Fruit fly (Drosophila melanogaster) whole organism, embryonic: ENCODE data around the gene pes.

Experiments
- Abd-B ChIP-seq: fragments of 200-800 bp; sonication (Bioruptor generic); optimal IDR thresholded peaks from 2 replicates; lab custom pipeline; 2018; ENCODE audit warnings: missing biosample characterization, mild to moderate bottlenecking, missing genetic modification characterization, moderate library complexity
- Atf-2 ChIP-seq: fragments of 200-800 bp; sonication (Bioruptor generic); optimal IDR thresholded peaks from 2 replicates; lab custom pipeline; 2016; ENCODE audit warnings: missing biosample characterization, missing genetic modification characterization
- CG10543 ChIP-seq: fragments of 200-800 bp; sonication (Bioruptor generic); optimal IDR thresholded peaks from 3 replicates; lab custom pipeline; 2017; ENCODE audit warnings: missing biosample characterization, mild to moderate bottlenecking, missing genetic modification characterization, moderate library complexity
- CG11085 ChIP-seq: fragments of 200-800 bp; sonication (Bioruptor generic); IDR thresholded peaks from 2 replicates; pipeline ENCODE4 v1.3.6; 2022; ENCODE audit warnings: missing biosample characterization, missing genetic modification characterization
- CG12219 ChIP-seq: fragments of 200-800 bp; sonication (Bioruptor generic); optimal IDR thresholded peaks from 3 replicates; lab custom pipeline; 2018; ENCODE audit warnings: missing biosample characterization, mild to moderate bottlenecking, missing genetic modification characterization
- CG12942 ChIP-seq: fragments of 200-800 bp; sonication (Bioruptor generic); optimal IDR thresholded peaks from 3 replicates; lab custom pipeline; 2016; ENCODE audit warnings: missing biosample characterization, missing genetic modification characterization
- CG1647 ChIP-seq: fragments of 200-800 bp; sonication (Bioruptor generic); optimal IDR thresholded peaks from 3 replicates; lab custom pipeline; 2016; ENCODE audit warnings: missing biosample characterization, missing genetic modification characterization
- CG17186 ChIP-seq: fragments of 200-800 bp; sonication (Bioruptor generic); optimal IDR thresholded peaks from 3 replicates; lab custom pipeline; 2017; ENCODE audit warnings: missing biosample characterization, missing genetic modification reagents, missing genetic modification characterization
- CG17359 ChIP-seq: fragments of 200-800 bp; sonication (Bioruptor generic); optimal IDR thresholded peaks from 3 replicates; lab custom pipeline; 2018; ENCODE audit warnings: missing biosample characterization, mild to moderate bottlenecking, missing genetic modification characterization, moderate library complexity
- CG30020 ChIP-seq: fragments of 200-800 bp; optimal IDR thresholded peaks from 2 replicates; lab custom pipeline; 2019; ENCODE audit warnings: missing biosample characterization, mild to moderate bottlenecking, missing genetic modification characterization, moderate library complexity
- CG3838 ChIP-seq: fragments of 200-800 bp; sonication (Bioruptor generic); optimal IDR thresholded peaks from 3 replicates; lab custom pipeline; 2016; ENCODE audit warnings: missing biosample characterization, missing genetic modification characterization
- CG4730 ChIP-seq: fragments of 200-800 bp; sonication (Bioruptor generic); IDR thresholded peaks from 2 replicates; pipeline ENCODE4 v1.3.6; 2022; ENCODE audit warnings: missing biosample characterization, missing genetic modification characterization
- CG6175 ChIP-seq: fragments of 200-800 bp; sonication (Bioruptor generic); IDR thresholded peaks from 3 replicates; pipeline ENCODE4 v1.3.6; 2022; ENCODE audit warnings: missing biosample characterization, missing genetic modification characterization
- CG6813 ChIP-seq: fragments of 200-800 bp; sonication (Bioruptor generic); optimal IDR thresholded peaks from 2 replicates; lab custom pipeline; 2017; ENCODE audit warnings: missing biosample characterization, missing genetic modification characterization, mild to moderate bottlenecking, moderate library complexity, missing genetic modification reagents
- CG7556 ChIP-seq: fragments of 200-800 bp; sonication (Bioruptor generic); optimal IDR thresholded peaks from 2 replicates; lab custom pipeline; 2017; ENCODE audit warnings: missing biosample characterization, mild to moderate bottlenecking, missing genetic modification characterization
- CG8944 ChIP-seq: fragments of 200-800 bp; sonication (Bioruptor generic); optimal IDR thresholded peaks from 3 replicates; lab custom pipeline; 2016; ENCODE audit warnings: missing biosample characterization, missing genetic modification characterization
- CG9609 ChIP-seq: fragments of 200-800 bp; sonication (Bioruptor generic); optimal IDR thresholded peaks from 3 replicates; lab custom pipeline; 2016; ENCODE audit warnings: missing biosample characterization, missing genetic modification characterization
- CG9817 ChIP-seq: fragments of 200-800 bp; sonication (Bioruptor generic); optimal IDR thresholded peaks from 2 replicates; lab custom pipeline; 2018; ENCODE audit warnings: missing biosample characterization, mild to moderate bottlenecking, missing genetic modification characterization, moderate library complexity
- CG9876 ChIP-seq: fragments of 200-800 bp; sonication (Bioruptor generic); optimal IDR thresholded peaks from 2 replicates; lab custom pipeline; 2016; ENCODE audit warnings: missing biosample characterization, missing genetic modification characterization
- Chrac-16 ChIP-seq: fragments of 200-800 bp; sonication (Bioruptor generic); optimal IDR thresholded peaks from 3 replicates; lab custom pipeline; 2016; ENCODE audit warnings: missing biosample characterization, missing genetic modification characterization
- Dek ChIP-seq: fragments of 200-800 bp; sonication (Bioruptor generic); optimal IDR thresholded peaks from 3 replicates; lab custom pipeline; 2019; ENCODE audit warnings: missing biosample characterization, mild to moderate bottlenecking, missing genetic modification characterization, moderate library complexity
- Dip2 ChIP-seq: fragments of 200-800 bp; sonication (Bioruptor generic); IDR thresholded peaks from 2 replicates; pipeline ENCODE4 v1.3.6; 2022; ENCODE audit warnings: missing biosample characterization, missing genetic modification characterization
- Hey ChIP-seq: fragments of 200-800 bp; sonication (Bioruptor generic); optimal IDR thresholded peaks from 3 replicates; lab custom pipeline; 2018; ENCODE audit warnings: missing biosample characterization, mild to moderate bottlenecking, missing genetic modification characterization
- Max ChIP-seq: fragments of 200-800 bp; sonication (Bioruptor generic); optimal IDR thresholded peaks from 2 replicates; lab custom pipeline; 2016; ENCODE audit warnings: missing biosample characterization, mild to moderate bottlenecking, missing genetic modification characterization
- Myb ChIP-seq: fragments of 200-800 bp; sonication (Bioruptor generic); optimal IDR thresholded peaks from 2 replicates; lab custom pipeline; 2016; ENCODE audit warnings: missing biosample characterization, missing genetic modification characterization
- NC2α ChIP-seq: fragments of 200-800 bp; sonication (Bioruptor generic); optimal IDR thresholded peaks from 2 replicates; lab custom pipeline; 2016; ENCODE audit warnings: missing biosample characterization, missing genetic modification characterization
- NFAT ChIP-seq: fragments of 200-800 bp; sonication (Bioruptor generic); IDR thresholded peaks from 2 replicates; pipeline ENCODE4 v1.3.6; 2022; ENCODE audit warnings: missing biosample characterization, missing genetic modification characterization
- Poxn ChIP-seq: fragments of 200-800 bp; sonication (Bioruptor generic); IDR thresholded peaks from 2 replicates; pipeline ENCODE4 v1.3.6; 2022; ENCODE audit warnings: missing biosample characterization, missing genetic modification characterization
- Ravus ChIP-seq: fragments of 200-800 bp; sonication (Bioruptor generic); IDR thresholded peaks from 2 replicates; pipeline ENCODE4 v1.3.6; 2022; ENCODE audit warnings: missing biosample characterization, missing genetic modification characterization
- Rfx ChIP-seq: fragments of 200-800 bp; sonication (Bioruptor generic); IDR thresholded peaks from 2 replicates; pipeline ENCODE4 v1.3.6; 2022; ENCODE audit warnings: missing biosample characterization, missing genetic modification characterization
- Sox102F ChIP-seq: fragments of 200-800 bp; sonication (Bioruptor generic); optimal IDR thresholded peaks from 2 replicates; lab custom pipeline; 2018; ENCODE audit warnings: missing biosample characterization, mild to moderate bottlenecking, missing genetic modification characterization, moderate library complexity
- Usf ChIP-seq: fragments of 200-800 bp; sonication (Bioruptor generic); optimal IDR thresholded peaks from 2 replicates; lab custom pipeline; 2017; ENCODE audit warnings: missing genotype, missing biosample characterization, missing genetic modification characterization
- Xbp1 ChIP-seq: fragments of 200-800 bp; sonication (Bioruptor generic); optimal IDR thresholded peaks from 3 replicates; lab custom pipeline; 2016; ENCODE audit warnings: missing biosample characterization, mild to moderate bottlenecking, missing genetic modification characterization
- amos ChIP-seq: fragments of 200-800 bp; sonication (Bioruptor generic); IDR thresholded peaks from 2 replicates; pipeline ENCODE4 v1.3.6; 2022; ENCODE audit warnings: missing biosample characterization, missing genetic modification characterization; ENCODE audit not compliant: partially characterized antibody
- ato ChIP-seq: fragments of 200-800 bp; sonication (Bioruptor generic); IDR thresholded peaks from 2 replicates; pipeline ENCODE4 v1.3.6; 2022; ENCODE audit warnings: missing biosample characterization, missing genetic modification characterization; ENCODE audit not compliant: partially characterized antibody
- bbx ChIP-seq: fragments of 200-800 bp; sonication (Bioruptor generic); IDR thresholded peaks from 2 replicates; pipeline ENCODE4 v1.3.6; 2022; ENCODE audit warnings: missing biosample characterization, missing genetic modification characterization; ENCODE audit not compliant: partially characterized antibody
- bcd ChIP-seq: fragments of 200-800 bp; sonication (Bioruptor generic); optimal IDR thresholded peaks from 2 replicates; lab custom pipeline; 2017; ENCODE audit warnings: missing biosample characterization, mild to moderate bottlenecking, missing genetic modification characterization
- chm ChIP-seq: fragments of 200-800 bp; sonication (Bioruptor generic); IDR thresholded peaks from 2 replicates; pipeline ENCODE4 v1.3.6; 2022; ENCODE audit warnings: missing biosample characterization, missing genetic modification characterization
- dati ChIP-seq: fragments of 200-800 bp; sonication (Bioruptor generic); IDR thresholded peaks from 2 replicates; pipeline ENCODE4 v1.3.6; 2022; ENCODE audit warnings: missing biosample characterization, missing genetic modification characterization
- dm ChIP-seq: fragments of 200-800 bp; sonication (Bioruptor generic); optimal IDR thresholded peaks from 3 replicates; lab custom pipeline; 2016; ENCODE audit warnings: missing biosample characterization, missing genetic modification characterization
- fu2 ChIP-seq: fragments of 200-800 bp; sonication (Bioruptor generic); optimal IDR thresholded peaks from 2 replicates; lab custom pipeline; 2016; ENCODE audit warnings: missing biosample characterization, missing genetic modification characterization
- h ChIP-seq: fragments of >200 bp; optimal IDR thresholded peaks from 2 replicates; lab custom pipeline; 2017
- her ChIP-seq: fragments of 200-800 bp; sonication (Bioruptor generic); optimal IDR thresholded peaks from 2 replicates; lab custom pipeline; 2016; ENCODE audit warnings: missing biosample characterization, missing genetic modification characterization
- lbe ChIP-seq: fragments of 200-800 bp; sonication (Bioruptor generic); optimal IDR thresholded peaks from 2 replicates; lab custom pipeline; 2016; ENCODE audit warnings: missing biosample characterization, mild to moderate bottlenecking, missing genetic modification characterization
- odd ChIP-seq: fragments of 200-800 bp; sonication (Bioruptor generic); optimal IDR thresholded peaks from 2 replicates; lab custom pipeline; 2017; ENCODE audit warnings: missing biosample characterization, mild to moderate bottlenecking, missing genetic modification characterization
- p53 ChIP-seq: fragments of 200-800 bp; sonication (Bioruptor generic); optimal IDR thresholded peaks from 2 replicates; lab custom pipeline; 2016; ENCODE audit warnings: missing biosample characterization, missing genetic modification characterization
- schlank ChIP-seq: fragments of 200-800 bp; sonication (Bioruptor generic); optimal IDR thresholded peaks from 2 replicates; lab custom pipeline; 2018; ENCODE audit warnings: missing biosample characterization, mild to moderate bottlenecking, missing genetic modification characterization
- sim ChIP-seq: fragments of 200-800 bp; sonication (Bioruptor generic); IDR thresholded peaks from 2 replicates; pipeline ENCODE4 v1.3.6; 2022; ENCODE audit warnings: missing biosample characterization, missing genetic modification characterization
- tgo ChIP-seq: fragments of 200-800 bp; sonication (Bioruptor generic); IDR thresholded peaks from 3 replicates; pipeline ENCODE4 v1.3.6; 2022; ENCODE audit warnings: missing biosample characterization, missing genetic modification characterization
- zf30C ChIP-seq: fragments of 200-800 bp; sonication (Bioruptor generic); optimal IDR thresholded peaks from 3 replicates; lab custom pipeline; 2018; ENCODE audit warnings: missing biosample characterization, mild to moderate bottlenecking, missing genetic modification characterization

Gene pes

DNA sequence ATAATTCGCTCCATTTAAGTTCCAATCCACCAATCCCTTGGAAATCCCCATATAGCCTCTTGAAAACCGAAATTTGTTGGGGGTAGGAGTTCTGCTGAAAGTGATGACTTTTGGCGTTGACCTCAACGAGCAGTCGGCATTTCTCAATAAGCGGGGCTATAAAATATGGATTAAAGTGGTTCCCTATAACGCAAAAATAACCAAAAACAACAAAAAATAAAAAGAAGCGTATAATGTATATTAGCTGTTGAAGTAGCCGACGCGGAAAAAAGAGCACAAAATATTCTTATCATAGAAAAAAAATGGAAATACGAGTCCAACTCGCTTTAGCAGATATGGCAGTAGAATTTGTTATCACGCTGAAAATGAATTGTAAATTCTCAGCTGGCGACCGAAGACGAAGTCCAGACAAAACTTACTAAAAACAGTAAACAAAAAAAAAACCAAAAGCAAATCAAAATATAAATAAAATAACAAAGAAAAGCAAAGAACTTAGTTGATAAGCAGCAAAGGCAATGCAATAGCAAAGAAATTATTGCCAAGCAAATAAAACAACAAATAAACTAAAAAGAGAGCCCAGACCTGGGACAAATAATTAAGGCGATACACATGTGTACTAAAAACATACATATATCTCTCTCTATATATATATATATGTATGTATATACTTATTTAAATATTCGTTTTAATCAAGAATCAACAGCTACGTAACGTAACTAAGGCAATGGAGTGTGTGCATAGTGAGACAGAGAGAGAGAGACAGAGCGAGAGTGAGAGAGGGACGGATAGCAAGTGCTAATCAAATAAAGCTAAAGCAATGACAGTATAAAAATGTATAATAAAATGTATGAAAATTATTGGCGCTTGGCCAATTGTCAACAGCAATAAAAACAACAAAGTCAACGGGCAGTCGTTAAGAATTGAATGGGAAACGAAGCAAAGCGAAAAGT lies 33.1 kb downstream of the pes start (continued):
- TF ChIP-seq Abd-B (GFP tag; lab: Kevin White, UChicago) = no peak
- TF ChIP-seq Rfx (GFP tag; lab: Robert Waterston, UW) = peak; percentile 58; the same call in 1 of the 2 replicates
- peak; percentile 31 for TF ChIP-seq Dek (tag; lab: Kevin White, UChicago)
- TF ChIP-seq CG9609 (GFP tag; lab: Kevin White, UChicago) = no peak
- no peak for TF ChIP-seq dm (GFP tag; lab: Kevin White, UChicago)
- no peak for TF ChIP-seq her (GFP tag; lab: Kevin White, UChicago)
- TF ChIP-seq CG30020 (tag; lab: Kevin White, UChicago) = no peak
- TF ChIP-seq Max = peak; percentile 43
- no peak for TF ChIP-seq dati
- no peak for TF ChIP-seq CG17186 (GFP tag; lab: Kevin White, UChicago)
- no peak for TF ChIP-seq amos (GFP tag; lab: Robert Waterston, UW)
- TF ChIP-seq Usf (GFP tag; lab: Kevin White, UChicago) = no peak
- TF ChIP-seq CG12219 (GFP tag; lab: Kevin White, UChicago) = no peak
- TF ChIP-seq CG12942 = no peak
- no peak for TF ChIP-seq p53 (GFP tag; lab: Kevin White, UChicago)
- TF ChIP-seq CG9876 (GFP tag; lab: Kevin White, UChicago) = no peak
- peak; percentile 46 for TF ChIP-seq lbe (GFP tag; lab: Kevin White, UChicago)
- TF ChIP-seq CG17359 (tag; lab: Kevin White, UChicago) = peak; percentile 63
- peak; percentile 79 for TF ChIP-seq CG6813 (GFP tag; lab: Kevin White, UChicago)
- TF ChIP-seq CG4730 (GFP tag; lab: Robert Waterston, UW) = no peak
- TF ChIP-seq Hey (tag; lab: Kevin White, UChicago) = no peak
- no peak for TF ChIP-seq CG8944 (GFP tag; lab: Kevin White, UChicago)
- TF ChIP-seq h (lab: Kevin White, UChicago) = no peak
- TF ChIP-seq CG3838 (GFP tag; lab: Kevin White, UChicago) = no peak
- no peak for TF ChIP-seq bbx (GFP tag; lab: Robert Waterston, UW)
- no peak for TF ChIP-seq Sox102F (GFP tag; lab: Kevin White, UChicago)
- no peak for TF ChIP-seq CG6175
- peak; percentile 50; the same call in 1 of the 2 replicates for TF ChIP-seq CG11085
- no peak for TF ChIP-seq tgo (GFP tag; lab: Robert Waterston, UW)
- no peak for TF ChIP-seq Atf-2 (GFP tag; lab: Kevin White, UChicago)
- peak; percentile 62 for TF ChIP-seq CG10543 (GFP tag; lab: Kevin White, UChicago)
- no peak for TF ChIP-seq NC2α (GFP tag; lab: Kevin White, UChicago)
- no peak for TF ChIP-seq Myb (GFP tag; lab: Kevin White, UChicago)
- TF ChIP-seq Dip2 (GFP tag; lab: Robert Waterston, UW) = no peak
- 0 out of 2 replicates have a peak, but pooled peaks have one; percentile 5 for TF ChIP-seq Poxn (GFP tag; lab: Robert Waterston, UW)
- peak; percentile 5 for TF ChIP-seq schlank (tag; lab: Kevin White, UChicago)
- no peak for TF ChIP-seq sim (GFP tag; lab: Robert Waterston, UW)
- TF ChIP-seq CG1647 = peak; percentile 3
- TF ChIP-seq Chrac-16 = no peak
- no peak for TF ChIP-seq Xbp1 (GFP tag; lab: Kevin White, UChicago)
- TF ChIP-seq NFAT = peak; percentile 63
- TF ChIP-seq zf30C = no peak
- TF ChIP-seq fu2 (GFP tag; lab: Kevin White, UChicago) = no peak
- TF ChIP-seq chm (GFP tag; lab: Robert Waterston, UW) = no peak
- TF ChIP-seq bcd = peak; percentile 63
- peak; percentile 47 for TF ChIP-seq odd (GFP tag; lab: Kevin White, UChicago)
- TF ChIP-seq Ravus = no peak
- no peak for TF ChIP-seq CG9817
- TF ChIP-seq ato = no peak
- TF ChIP-seq CG7556 = peak; percentile 7
